Worm (Caenorhabditis elegans): Measurements from ENCODE around the gene Y54F10BM.22.

Gene Y54F10BM.22

DNA sequence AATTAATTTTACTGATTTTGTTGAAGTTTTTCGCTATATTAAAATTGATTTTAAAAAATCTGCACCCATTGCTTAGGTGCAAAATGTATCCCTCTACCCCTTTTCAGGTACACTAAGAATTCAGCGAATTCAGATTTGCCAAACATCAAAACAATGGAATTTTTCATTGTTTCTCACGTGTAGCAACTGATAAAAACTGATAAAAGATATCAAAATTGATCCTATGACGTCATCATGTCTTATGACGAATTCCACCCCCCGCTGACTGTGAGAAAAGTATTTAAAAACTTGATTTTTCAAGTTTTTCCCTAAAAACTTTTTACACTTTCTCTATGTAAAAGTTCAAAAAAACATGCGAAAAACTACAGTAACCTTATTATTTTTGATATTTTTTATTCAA is at the start of gene Y54F10BM.22:
Gene Y54F10BM.22, plus strand, starts transcription at position 331 of the 400 bp plus-strand sequence.
- TF ChIP-seq ama-1 (optimal IDR thresholded peaks at IDR 0.05): no peak
- no peak for TF ChIP-seq lin-13 (GFP tag; optimal IDR thresholded peaks at IDR 0.05)
- peak; percentile 28 for TF ChIP-seq nhr-90 (tag; optimal IDR thresholded peaks at IDR 0.05; ENCODE audit: poor library complexity)
- TF ChIP-seq C34B4.2 (tag; optimal IDR thresholded peaks at IDR 0.05): no peak
- no peak for TF ChIP-seq elt-2 (tag; optimal IDR thresholded peaks at IDR 0.05)
- TF ChIP-seq hlh-17 (GFP tag; optimal IDR thresholded peaks at IDR 0.05; ENCODE audit: borderline replicate concordance): no peak
- TF ChIP-seq lin-35 (GFP tag; optimal IDR thresholded peaks at IDR 0.05): peak in 1 of 2 experiments; percentile 10
- no peak for TF ChIP-seq swsn-7 (tag; optimal IDR thresholded peaks at IDR 0.05)
- TF ChIP-seq sptf-1 (tag; optimal IDR thresholded peaks at IDR 0.05): no peak
- no peak for TF ChIP-seq irx-1 (tag; optimal IDR thresholded peaks at IDR 0.05)
- TF ChIP-seq tbx-2 (tag; optimal IDR thresholded peaks at IDR 0.05): no peak
- TF ChIP-seq jun-1 (tag; optimal IDR thresholded peaks at IDR 0.05): no peak
- no peak for TF ChIP-seq xbp-1 (tag; optimal IDR thresholded peaks at IDR 0.05)
- no peak for TF ChIP-seq Y116A8C.19 (tag; optimal IDR thresholded peaks at IDR 0.05; ENCODE audit: borderline replicate concordance)
- TF ChIP-seq dsc-1 (tag; optimal IDR thresholded peaks at IDR 0.05): no peak
- TF ChIP-seq nhr-84 (tag; optimal IDR thresholded peaks at IDR 0.05): no peak
- no peak for TF ChIP-seq efl-1 (optimal IDR thresholded peaks at IDR 0.05)
- peak in 1 of 2 experiments; percentile 64 for TF ChIP-seq efl-1 (GFP tag; optimal IDR thresholded peaks at IDR 0.05 in 1 of 2)
- no peak for TF ChIP-seq fos-1 (tag; optimal IDR thresholded peaks at IDR 0.05)
- TF ChIP-seq lir-3 (tag; optimal IDR thresholded peaks at IDR 0.05; ENCODE audit: poor library complexity): no peak
- TF ChIP-seq unc-30 (tag; optimal IDR thresholded peaks at IDR 0.05): no peak
- no peak for TF ChIP-seq efl-3 (GFP tag; optimal IDR thresholded peaks at IDR 0.05)
- peak; percentile 0 for TF ChIP-seq snu-23 (GFP tag; optimal IDR thresholded peaks at IDR 0.05)
- no peak for TF ChIP-seq zip-4 (GFP tag; optimal IDR thresholded peaks at IDR 0.05)
- no peak for TF ChIP-seq aly-2 (tag; optimal IDR thresholded peaks at IDR 0.05)
- TF ChIP-seq C16A3.4 (tag; optimal IDR thresholded peaks at IDR 0.05): no peak
- TF ChIP-seq ceh-82 (tag; optimal IDR thresholded peaks at IDR 0.05): no peak
- no peak for TF ChIP-seq lin-39 (tag; optimal IDR thresholded peaks at IDR 0.05)
- peak; percentile 82 for TF ChIP-seq nhr-85 (tag)
- TF ChIP-seq pax-3 (tag; optimal IDR thresholded peaks at IDR 0.05): no peak
- TF ChIP-seq F16B12.6 (tag; optimal IDR thresholded peaks at IDR 0.05): no peak
- TF ChIP-seq zag-1 (tag; optimal IDR thresholded peaks at IDR 0.05): no peak
- TF ChIP-seq fkh-10 (GFP tag; optimal IDR thresholded peaks at IDR 0.05): no peak
- no peak for TF ChIP-seq nhr-76 (tag; optimal IDR thresholded peaks at IDR 0.05)
- TF ChIP-seq nhr-20 (tag; optimal IDR thresholded peaks at IDR 0.05): peak; percentile 30
- TF ChIP-seq dpl-1 (GFP tag; optimal IDR thresholded peaks at IDR 0.05): no peak
- TF ChIP-seq elt-3 (tag; optimal IDR thresholded peaks at IDR 0.05): peak in 2 of 6 experiments; percentile 41 to 83
- TF ChIP-seq lsy-2 (tag; optimal IDR thresholded peaks at IDR 0.05): no peak
- TF ChIP-seq hpl-2 (GFP tag; optimal IDR thresholded peaks at IDR 0.05): no peak
- TF ChIP-seq skn-1 (tag; optimal IDR thresholded peaks at IDR 0.05): no peak
- TF ChIP-seq vab-15 (tag; optimal IDR thresholded peaks at IDR 0.05): no peak
- TF ChIP-seq alr-1 (tag; optimal IDR thresholded peaks at IDR 0.05; ENCODE audit: borderline replicate concordance): no peak
- TF ChIP-seq unc-130 (tag; optimal IDR thresholded peaks at IDR 0.05): no peak
- TF ChIP-seq sox-4 (tag; optimal IDR thresholded peaks at IDR 0.05): no peak
- TF ChIP-seq grh-1 (GFP tag; IDR thresholded peaks at IDR 0.05): no peak
- TF ChIP-seq ceh-8 (GFP tag; optimal IDR thresholded peaks at IDR 0.05): no peak
- TF ChIP-seq snpc-4 (tag; optimal IDR thresholded peaks at IDR 0.05): no peak
- TF ChIP-seq isw-1 (GFP tag; IDR thresholded peaks at IDR 0.05): no peak
- TF ChIP-seq nhr-47 (tag; optimal IDR thresholded peaks at IDR 0.05): no peak
